Fruit fly (Drosophila melanogaster) whole organism, embryonic: ENCODE results near the gene CG12766.
A peak's percentile ranks its signal among the peaks of the same experiment; 100 is the strongest.

Experiments
- B-H2 ChIP-seq: fragments of 200-800 bp; sonication (Bioruptor generic); optimal IDR thresholded peaks from 2 replicates; lab custom pipeline; 2018; ENCODE audit warnings: missing biosample characterization, mild to moderate bottlenecking, missing genetic modification characterization
- Blimp-1 ChIP-seq: fragments of 200-800 bp; sonication (Bioruptor generic); optimal IDR thresholded peaks from 3 replicates; lab custom pipeline; 2018; ENCODE audit warnings: missing biosample characterization, missing genetic modification characterization, mild to moderate bottlenecking, moderate library complexity, missing genetic modification reagents
- CG10274 ChIP-seq: fragments of 200-800 bp; sonication (Bioruptor generic); optimal IDR thresholded peaks from 3 replicates; lab custom pipeline; 2017; ENCODE audit warnings: missing biosample characterization, mild to moderate bottlenecking, missing genetic modification characterization
- CG1233 ChIP-seq: fragments of 200-800 bp; sonication (Bioruptor generic); optimal IDR thresholded peaks from 4 replicates; lab custom pipeline; 2018; ENCODE audit warnings: missing biosample characterization, mild to moderate bottlenecking, missing genetic modification characterization
- CG12744 ChIP-seq: fragments of 200-800 bp; sonication (Bioruptor generic); optimal IDR thresholded peaks from 2 replicates; lab custom pipeline; 2016; ENCODE audit warnings: missing biosample characterization, missing genetic modification characterization
- CG13624 ChIP-seq: fragments of 200-800 bp; sonication (Bioruptor generic); optimal IDR thresholded peaks from 2 replicates; lab custom pipeline; 2016; ENCODE audit warnings: missing biosample characterization, missing genetic modification characterization
- CG15011 ChIP-seq: fragments of 200-800 bp; sonication (Bioruptor generic); optimal IDR thresholded peaks from 3 replicates; lab custom pipeline; 2018; ENCODE audit warnings: missing biosample characterization, mild to moderate bottlenecking, missing genetic modification characterization
- CG15601 ChIP-seq: fragments of 200-800 bp; sonication (Bioruptor generic); optimal IDR thresholded peaks from 3 replicates; lab custom pipeline; 2019; ENCODE audit warnings: missing biosample characterization, mild to moderate bottlenecking, missing genetic modification characterization, moderate library complexity
- CG17361 ChIP-seq: fragments of 200-800 bp; sonication (Bioruptor generic); IDR thresholded peaks from 3 replicates; pipeline ENCODE4 v1.3.6; 2022; ENCODE audit warnings: missing biosample characterization, missing genetic modification characterization
- CG17912 ChIP-seq: fragments of 200-800 bp; sonication (Bioruptor generic); optimal IDR thresholded peaks from 2 replicates; lab custom pipeline; 2018; ENCODE audit warnings: missing biosample characterization, mild to moderate bottlenecking, missing genetic modification characterization
- CG18599 ChIP-seq: fragments of 200-800 bp; sonication (Bioruptor generic); optimal IDR thresholded peaks from 3 replicates; lab custom pipeline; 2017; ENCODE audit warnings: missing biosample characterization, missing genetic modification characterization, mild to moderate bottlenecking, moderate library complexity, missing genetic modification reagents
- CG2712 ChIP-seq: fragments of 200-800 bp; optimal IDR thresholded peaks from 3 replicates; lab custom pipeline; 2019; ENCODE audit warnings: missing biosample characterization, mild to moderate bottlenecking, missing genetic modification characterization, moderate library complexity
- CG30020 ChIP-seq: fragments of 200-800 bp; optimal IDR thresholded peaks from 2 replicates; lab custom pipeline; 2019; ENCODE audit warnings: missing biosample characterization, mild to moderate bottlenecking, missing genetic modification characterization, moderate library complexity
- CG30403 ChIP-seq: fragments of 200-800 bp; sonication (Bioruptor generic); optimal IDR thresholded peaks from 3 replicates; lab custom pipeline; 2016; ENCODE audit warnings: missing biosample characterization, missing genetic modification characterization
- CG30431 ChIP-seq: fragments of 200-800 bp; sonication (Bioruptor generic); optimal IDR thresholded peaks from 2 replicates; lab custom pipeline; 2017; ENCODE audit warnings: missing biosample characterization, missing genetic modification characterization
- CG3163 ChIP-seq: fragments of 200-800 bp; sonication (Bioruptor generic); optimal IDR thresholded peaks from 3 replicates; lab custom pipeline; 2016; ENCODE audit warnings: missing biosample characterization, missing genetic modification characterization
- CG6272 ChIP-seq: fragments of 200-800 bp; sonication (Bioruptor generic); IDR thresholded peaks from 2 replicates; pipeline ENCODE4 v1.3.6; 2022; ENCODE audit warnings: missing biosample characterization, missing genetic modification characterization
- CG7556 ChIP-seq: fragments of 200-800 bp; sonication (Bioruptor generic); optimal IDR thresholded peaks from 2 replicates; lab custom pipeline; 2017; ENCODE audit warnings: missing biosample characterization, mild to moderate bottlenecking, missing genetic modification characterization
- CG8924 ChIP-seq: fragments of 200-800 bp; optimal IDR thresholded peaks from 3 replicates; lab custom pipeline; 2019; ENCODE audit warnings: missing biosample characterization, mild to moderate bottlenecking, missing genetic modification characterization, moderate library complexity
- Chrac-16 ChIP-seq: fragments of 200-800 bp; sonication (Bioruptor generic); optimal IDR thresholded peaks from 3 replicates; lab custom pipeline; 2016; ENCODE audit warnings: missing biosample characterization, missing genetic modification characterization
- Dek ChIP-seq: fragments of 200-800 bp; sonication (Bioruptor generic); optimal IDR thresholded peaks from 3 replicates; lab custom pipeline; 2019; ENCODE audit warnings: missing biosample characterization, mild to moderate bottlenecking, missing genetic modification characterization, moderate library complexity
- Ets65A ChIP-seq: fragments of 200-800 bp; sonication (Bioruptor generic); peaks from one replicate; lab custom pipeline; 2016; ENCODE audit warnings: missing biosample characterization, missing genetic modification characterization
- HLH4C ChIP-seq: fragments of 200-800 bp; sonication (Bioruptor generic); IDR thresholded peaks from 3 replicates; pipeline ENCODE4 v1.3.6; 2022; ENCODE audit warnings: missing biosample characterization, missing genetic modification characterization; ENCODE audit not compliant: partially characterized antibody
- HLHmδ ChIP-seq: fragments of 200-800 bp; sonication (Bioruptor generic); optimal IDR thresholded peaks from 2 replicates; lab custom pipeline; 2018; ENCODE audit warnings: missing biosample characterization, mild to moderate bottlenecking, missing genetic modification characterization, moderate library complexity
- Meics ChIP-seq: fragments of 200-800 bp; sonication (Bioruptor generic); optimal IDR thresholded peaks from 2 replicates; lab custom pipeline; 2017; ENCODE audit warnings: missing biosample characterization, mild to moderate bottlenecking, missing genetic modification characterization
- Stat92E ChIP-seq, 3 experiments: fragments of >200 bp in 2 of 3; fragments of 200-800 bp in 1 of 3; sonication (Bioruptor generic) in 1 of 3; optimal IDR thresholded peaks; 2 replicates each; lab custom pipeline; 2017 to 2019; ENCODE audit warnings: missing biosample characterization in 3 of 3, missing genetic modification characterization in 3 of 3, mild to moderate bottlenecking in 1 of 3, moderate library complexity in 1 of 3
- Xbp1 ChIP-seq: fragments of 200-800 bp; sonication (Bioruptor generic); optimal IDR thresholded peaks from 3 replicates; lab custom pipeline; 2016; ENCODE audit warnings: missing biosample characterization, mild to moderate bottlenecking, missing genetic modification characterization
- ara ChIP-seq: fragments of 200-800 bp; sonication (Bioruptor generic); IDR thresholded peaks from 2 replicates; pipeline ENCODE4 v1.3.6; 2022; ENCODE audit warnings: missing biosample characterization, missing genetic modification characterization
- btn ChIP-seq: fragments of 200-800 bp; sonication (Bioruptor generic); optimal IDR thresholded peaks from 2 replicates; lab custom pipeline; 2016; ENCODE audit warnings: missing biosample characterization, missing genetic modification characterization
- croc ChIP-seq: fragments of 200-800 bp; sonication (Bioruptor generic); conservative IDR thresholded peaks from 3 replicates; pipeline ENCODE4 v1.3.6; 2022; ENCODE audit warnings: missing biosample characterization, missing genetic modification characterization
- dm ChIP-seq: fragments of 200-800 bp; sonication (Bioruptor generic); optimal IDR thresholded peaks from 3 replicates; lab custom pipeline; 2016; ENCODE audit warnings: missing biosample characterization, missing genetic modification characterization
- ems ChIP-seq: fragments of 200-800 bp; sonication (Bioruptor generic); optimal IDR thresholded peaks from 3 replicates; lab custom pipeline; 2016; ENCODE audit warnings: missing biosample characterization, missing genetic modification characterization
- fd3F ChIP-seq: fragments of 200-800 bp; sonication (Bioruptor generic); optimal IDR thresholded peaks from 2 replicates; lab custom pipeline; 2018; ENCODE audit warnings: missing biosample characterization, mild to moderate bottlenecking, missing genetic modification characterization, moderate library complexity
- gcm ChIP-seq: fragments of 200-800 bp; sonication (Bioruptor generic); optimal IDR thresholded peaks from 2 replicates; lab custom pipeline; 2019; ENCODE audit warnings: missing biosample characterization, mild to moderate bottlenecking, missing genetic modification characterization, moderate library complexity
- gfzf ChIP-seq: fragments of 200-800 bp; sonication (Bioruptor generic); optimal IDR thresholded peaks from 2 replicates; lab custom pipeline; 2016; ENCODE audit warnings: missing biosample characterization, mild to moderate bottlenecking, missing genetic modification characterization, moderate library complexity
- h ChIP-seq: fragments of >200 bp; optimal IDR thresholded peaks from 2 replicates; lab custom pipeline; 2017
- insv ChIP-seq, 2 experiments: fragments of 200-800 bp; sonication (Bioruptor generic); optimal IDR thresholded peaks; 3 replicates each; lab custom pipeline; 2016 to 2018; ENCODE audit warnings: missing biosample characterization in 2 of 2, missing genetic modification characterization in 2 of 2
- lab ChIP-seq: fragments of 200-800 bp; sonication (Bioruptor generic); optimal IDR thresholded peaks from 3 replicates; lab custom pipeline; 2017; ENCODE audit warnings: missing biosample characterization, missing genetic modification characterization, mild to moderate bottlenecking, moderate library complexity, missing genetic modification reagents
- lola ChIP-seq, 3 experiments: fragments of >200 bp in 2 of 3; fragments of 200-800 bp in 1 of 3; sonication (Bioruptor generic) in 1 of 3; optimal IDR thresholded peaks; 2 replicates each; lab custom pipeline; 2017 to 2019; ENCODE audit warnings: missing biosample characterization in 3 of 3, missing genetic modification characterization in 3 of 3, mild to moderate bottlenecking in 1 of 3, moderate library complexity in 1 of 3
- mirr ChIP-seq: fragments of 200-800 bp; sonication (Bioruptor generic); optimal IDR thresholded peaks from 3 replicates; lab custom pipeline; 2018; ENCODE audit warnings: missing biosample characterization, mild to moderate bottlenecking, missing genetic modification characterization
- nmo ChIP-seq: fragments of 200-800 bp; sonication (Bioruptor generic); optimal IDR thresholded peaks from 2 replicates; lab custom pipeline; 2018; ENCODE audit warnings: missing biosample characterization, mild to moderate bottlenecking, missing genetic modification characterization, moderate library complexity
- onecut ChIP-seq: fragments of 200-800 bp; sonication (Bioruptor generic); IDR thresholded peaks from 2 replicates; pipeline ENCODE4 v1.3.6; 2022; ENCODE audit warnings: missing biosample characterization, missing genetic modification characterization
- pfk ChIP-seq: fragments of 200-800 bp; sonication (Bioruptor generic); optimal IDR thresholded peaks from 2 replicates; lab custom pipeline; 2018; ENCODE audit warnings: missing biosample characterization, mild to moderate bottlenecking, missing genetic modification characterization, moderate library complexity
- pum ChIP-seq: fragments of 200-800 bp; sonication (Bioruptor generic); optimal IDR thresholded peaks from 2 replicates; lab custom pipeline; 2016; ENCODE audit warnings: missing biosample characterization, missing genetic modification characterization
- schlank ChIP-seq: fragments of 200-800 bp; sonication (Bioruptor generic); optimal IDR thresholded peaks from 2 replicates; lab custom pipeline; 2018; ENCODE audit warnings: missing biosample characterization, mild to moderate bottlenecking, missing genetic modification characterization
- tap ChIP-seq: fragments of 200-800 bp; optimal IDR thresholded peaks from 3 replicates; lab custom pipeline; 2019; ENCODE audit warnings: missing biosample characterization, mild to moderate bottlenecking, missing genetic modification characterization, moderate library complexity
- unc-4 ChIP-seq: fragments of 200-800 bp; sonication (Bioruptor generic); IDR thresholded peaks from 2 replicates; pipeline ENCODE4 v1.3.6; 2022; ENCODE audit warnings: missing biosample characterization, missing genetic modification characterization; ENCODE audit not compliant: partially characterized antibody
- yki ChIP-seq: fragments of >200 bp; optimal IDR thresholded peaks from 3 replicates; lab custom pipeline; 2018
- zfh2 ChIP-seq: fragments of 200-800 bp; sonication (Bioruptor generic); optimal IDR thresholded peaks from 2 replicates; lab custom pipeline; 2016; ENCODE audit warnings: missing biosample characterization, missing genetic modification characterization

Gene CG12766

dm6 chr3L:3902491-3903198 lies 37.3 kb downstream of the CG12766 start, which contains the start of gene Ubi-p63E (continued):
- TF ChIP-seq CG8924 (tag; lab: Kevin White, UChicago) (peak; percentile 25), gcm (no peak), CG15601 (tag; lab: Kevin White, UChicago) (peak; percentile 5), CG12744 (GFP tag; lab: Kevin White, UChicago) (peak; percentile 64), CG30431 (peak; percentile 64), lola (GFP tag; optimal IDR thresholded peaks at IDR 0.05; lab: Kevin White, UChicago) (peak in 1 of 3 experiments; percentile 55), CG30020 (no peak), Dek (tag; lab: Kevin White, UChicago) (peak; percentile 49), zfh2 (GFP tag; lab: Kevin White, UChicago) (peak; percentile 50), unc-4 (GFP tag; lab: Robert Waterston, UW) (no peak), btn (no peak), ara (no peak), dm (peak; percentile 57), CG17361 (GFP tag; lab: Robert Waterston, UW) (no peak), CG15011 (peak; percentile 27), nmo (peak; percentile 72), lab (GFP tag; lab: Kevin White, UChicago) (peak; percentile 55), Blimp-1 (GFP tag; lab: Kevin White, UChicago) (peak; percentile 55), Chrac-16 (GFP tag; lab: Kevin White, UChicago) (peak; percentile 52), onecut (GFP tag; lab: Robert Waterston, UW) (peak; percentile 42), CG18599 (GFP tag; lab: Kevin White, UChicago) (peak; percentile 65), CG2712 (tag; lab: Kevin White, UChicago) (peak; percentile 60), CG1233 (GFP tag; lab: Kevin White, UChicago) (peak; percentile 27), HLHmδ (GFP tag; lab: Kevin White, UChicago) (peak; percentile 54), gfzf (GFP tag; lab: Kevin White, UChicago) (peak; percentile 85), croc (GFP tag; lab: Robert Waterston, UW) (peak; percentile 54; the same call in 2 of the 3 replicates), CG10274 (GFP tag; lab: Kevin White, UChicago) (peak; percentile 8), CG13624 (GFP tag; lab: Kevin White, UChicago) (peak; percentile 56), CG17912 (GFP tag; lab: Kevin White, UChicago) (peak; percentile 88), Stat92E (GFP tag; optimal IDR thresholded peaks at IDR 0.05; lab: Kevin White, UChicago) (peak in 1 of 3 experiments; percentile 50), h (lab: Kevin White, UChicago) (no peak), CG6272 (GFP tag; lab: Robert Waterston, UW) (peak; percentile 72), CG7556 (peak; percentile 58), pum (GFP tag; lab: Kevin White, UChicago) (peak; percentile 75), Meics (GFP tag; lab: Kevin White, UChicago) (peak; percentile 72), Xbp1 (GFP tag; lab: Kevin White, UChicago) (peak; percentile 70), fd3F (peak; percentile 24), schlank (no peak), mirr (peak; percentile 44), CG3163 (peak; percentile 40), pfk (GFP tag; lab: Kevin White, UChicago) (peak; percentile 34), insv (GFP tag; optimal IDR thresholded peaks at IDR 0.05; lab: Kevin White, UChicago) (peak in 1 of 2 experiments; percentile 35), CG30403 (GFP tag; lab: Kevin White, UChicago) (peak; percentile 82), ems (GFP tag; lab: Kevin White, UChicago) (peak; percentile 55), tap (tag; lab: Kevin White, UChicago) (peak; percentile 16), Ets65A (GFP tag; lab: Kevin White, UChicago) (peak; percentile 96), HLH4C (GFP tag; lab: Robert Waterston, UW) (no peak), yki (lab: Kevin White, UChicago) (no peak), B-H2 (GFP tag; lab: Kevin White, UChicago) (peak; percentile 82)
